Fruit fly (Drosophila melanogaster): ENCODE data around the gene DIP-epsilon.

The DIP-epsilon gene

dm6 chr2L:6339010-6339897, 71.9 kb downstream of the DIP-epsilon start:
- TF ChIP-seq ovo (GFP tag; optimal IDR thresholded peaks at IDR 0.05) (peak; percentile 28), tj (GFP tag; optimal IDR thresholded peaks at IDR 0.05) (peak; percentile 72), CG14711 (tag; optimal IDR thresholded peaks at IDR 0.05) (peak; percentile 34), CG1620 (GFP tag; optimal IDR thresholded peaks at IDR 0.05) (peak; percentile 25), cic (GFP tag; optimal IDR thresholded peaks at IDR 0.05) (peak; percentile 10), bab1 (GFP tag; optimal IDR thresholded peaks at IDR 0.05) (no peak), Clk (GFP tag; optimal IDR thresholded peaks at IDR 0.05) (no peak), Crg-1 (GFP tag; optimal IDR thresholded peaks at IDR 0.05) (no peak), Hr96 (GFP tag; optimal IDR thresholded peaks at IDR 0.05) (peak; percentile 32), CG12768 (GFP tag; optimal IDR thresholded peaks at IDR 0.05) (peak; percentile 84), CG33017 (tag; optimal IDR thresholded peaks at IDR 0.05) (peak; percentile 66), cnc (optimal IDR thresholded peaks at IDR 0.05) (no peak), CG7045 (GFP tag; optimal IDR thresholded peaks at IDR 0.05) (peak; percentile 27), pad (GFP tag; optimal IDR thresholded peaks at IDR 0.05) (no peak), toe (GFP tag; optimal IDR thresholded peaks at IDR 0.05) (peak; percentile 29), CG7101 (tag; optimal IDR thresholded peaks at IDR 0.05) (peak; percentile 67), CG5204 (GFP tag; optimal IDR thresholded peaks at IDR 0.05) (peak; percentile 65), Mnt (GFP tag; optimal IDR thresholded peaks at IDR 0.05) (peak; percentile 35), kay (GFP tag; ENCODE audit: borderline replicate concordance) (no peak), CG11617 (GFP tag; optimal IDR thresholded peaks at IDR 0.05) (peak; percentile 28)

- TF ChIP-seq CG5204 (GFP tag; optimal IDR thresholded peaks at IDR 0.05) (peak; percentile 52), Crg-1 (GFP tag; optimal IDR thresholded peaks at IDR 0.05) (peak; percentile 30), Mnt (GFP tag; optimal IDR thresholded peaks at IDR 0.05) (peak; percentile 33), Hr96 (GFP tag; optimal IDR thresholded peaks at IDR 0.05) (peak; percentile 34), kay (GFP tag; ENCODE audit: borderline replicate concordance) (no peak), CG11617 (GFP tag; optimal IDR thresholded peaks at IDR 0.05) (no peak), CG33017 (tag; optimal IDR thresholded peaks at IDR 0.05) (no peak), toe (GFP tag; optimal IDR thresholded peaks at IDR 0.05) (peak; percentile 43), pad (GFP tag; optimal IDR thresholded peaks at IDR 0.05) (peak; percentile 69), cic (GFP tag; optimal IDR thresholded peaks at IDR 0.05) (peak; percentile 2), cnc (optimal IDR thresholded peaks at IDR 0.05) (no peak), ovo (GFP tag; optimal IDR thresholded peaks at IDR 0.05) (peak; percentile 80), Clk (GFP tag; optimal IDR thresholded peaks at IDR 0.05) (no peak), CG7101 (tag; optimal IDR thresholded peaks at IDR 0.05) (peak; percentile 58), CG7045 (GFP tag; optimal IDR thresholded peaks at IDR 0.05) (no peak), bab1 (GFP tag; optimal IDR thresholded peaks at IDR 0.05) (no peak), tj (GFP tag; optimal IDR thresholded peaks at IDR 0.05) (no peak), CG12768 (GFP tag; optimal IDR thresholded peaks at IDR 0.05) (no peak), CG14711 (tag; optimal IDR thresholded peaks at IDR 0.05) (peak; percentile 35), CG1620 (GFP tag; optimal IDR thresholded peaks at IDR 0.05) (peak; percentile 68)
Observed at dm6 chr2L:6338367-6338975, 72.7 kb downstream of the DIP-epsilon start, which contains the start of the genes Pez and Cpr. Gene Pez, minus strand, starts transcription at chr2L:6338671. Gene Cpr, plus strand, starts transcription at chr2L:6338836.

dm6 chr2L:6337843-6338366, 73.2 kb downstream of the DIP-epsilon start:
- TF ChIP-seq CG7045 (GFP tag; optimal IDR thresholded peaks at IDR 0.05): no peak
- no peak for TF ChIP-seq Mnt (GFP tag; optimal IDR thresholded peaks at IDR 0.05)
- TF ChIP-seq pad (GFP tag; optimal IDR thresholded peaks at IDR 0.05): no peak
- TF ChIP-seq bab1 (GFP tag; optimal IDR thresholded peaks at IDR 0.05): no peak
- TF ChIP-seq CG33017 (tag; optimal IDR thresholded peaks at IDR 0.05): no peak
- TF ChIP-seq cnc (optimal IDR thresholded peaks at IDR 0.05): no peak
- TF ChIP-seq Clk (GFP tag; optimal IDR thresholded peaks at IDR 0.05): no peak
- TF ChIP-seq ovo (GFP tag; optimal IDR thresholded peaks at IDR 0.05): no peak

All from whole organism, adult.